Worm (Caenorhabditis elegans) whole organism, late embryonic: ENCODE results near the gene Y57G11C.1130.

ENCODE experiments used
- F13H6.1 ChIP-seq: sonication (generic microtip); optimal IDR thresholded peaks from 2 replicates; lab custom pipeline; 2016; ENCODE audit warnings: missing genetic modification characterization, missing compliant biosample characterization
- ama-1 ChIP-seq: fragments of 150-350 bp; optimal IDR thresholded peaks from 2 replicates; lab custom pipeline; 2014
- ceh-9 ChIP-seq: sonication (generic microtip); optimal IDR thresholded peaks from 2 replicates; lab custom pipeline; 2016; ENCODE audit warnings: mild to moderate bottlenecking, missing genetic modification characterization, inconsistent platforms, missing compliant biosample characterization
- ets-4 ChIP-seq: sonication (generic microtip); optimal IDR thresholded peaks from 2 replicates; lab custom pipeline; 2016; ENCODE audit warnings: missing genetic modification characterization, missing compliant biosample characterization
- fkh-10 ChIP-seq: fragments of 150-350 bp; optimal IDR thresholded peaks from 2 replicates; lab custom pipeline; 2014; ENCODE audit warnings: missing biosample characterization, missing genetic modification reagents, missing genetic modification characterization
- fkh-6 ChIP-seq: sonication (generic microtip); optimal IDR thresholded peaks from 2 replicates; lab custom pipeline; 2016; ENCODE audit warnings: missing genetic modification characterization, missing compliant biosample characterization
- hlh-30 ChIP-seq: sonication (generic microtip); optimal IDR thresholded peaks from 2 replicates; lab custom pipeline; 2017; ENCODE audit warnings: antibody characterized with exemption, missing genetic modification characterization, missing compliant biosample characterization; ENCODE audit not compliant: insufficient read depth
- lin-11 ChIP-seq: fragments of 200-800 bp; sonication (Bioruptor generic); optimal IDR thresholded peaks from 2 replicates; lab custom pipeline; 2018; ENCODE audit warnings: mild to moderate bottlenecking, missing genetic modification characterization, missing compliant biosample characterization
- nfya-1 ChIP-seq: sonication (generic microtip); optimal IDR thresholded peaks from 2 replicates; lab custom pipeline; 2017; ENCODE audit warnings: missing genetic modification characterization, mild to moderate bottlenecking, missing compliant biosample characterization, antibody characterized with exemption, moderate library complexity
- nhr-232 ChIP-seq: sonication (generic microtip); optimal IDR thresholded peaks from 2 replicates; lab custom pipeline; 2016; ENCODE audit warnings: missing genetic modification characterization, missing compliant biosample characterization
- pag-3 ChIP-seq: sonication (generic microtip); optimal IDR thresholded peaks from 2 replicates; lab custom pipeline; 2016; ENCODE audit warnings: missing compliant biosample characterization, missing genetic modification characterization, borderline replicate concordance
- pha-4 ChIP-seq: fragments of 150-350 bp; optimal IDR thresholded peaks from 2 replicates; lab custom pipeline; 2018; ENCODE audit warnings: missing biosample characterization, missing genetic modification reagents, missing genetic modification characterization
- unc-55 ChIP-seq: sonication (generic microtip); optimal IDR thresholded peaks from 2 replicates; lab custom pipeline; 2017; ENCODE audit warnings: missing biosample characterization, missing genetic modification reagents, missing genetic modification characterization

- no peak for TF ChIP-seq ama-1
- TF ChIP-seq nfya-1, result no peak
- TF ChIP-seq hlh-30, result no peak
- TF ChIP-seq pha-4 (tag; lab: Kevin White, UChicago), result no peak
- no peak for TF ChIP-seq pag-3 (tag; lab: Kevin White, UChicago)
- no peak for TF ChIP-seq nhr-232
- no peak for TF ChIP-seq ceh-9 (tag; lab: Kevin White, UChicago)
- no peak for TF ChIP-seq fkh-6
- no peak for TF ChIP-seq unc-55
- TF ChIP-seq lin-11 (tag; lab: Kevin White, UChicago), result no peak
- TF ChIP-seq F13H6.1 (tag; lab: Kevin White, UChicago), result no peak
- no peak for TF ChIP-seq ets-4
- TF ChIP-seq fkh-10, result no peak
Observed at ce11 chrIV:14773280-14774071, 8.8 kb upstream of the Y57G11C.1130 start, which contains the start of gene Y57G11C.36.
